Fruit fly (Drosophila melanogaster): ENCODE measurements around the gene Kah.

Kah gene

dm6 chr3L:625899-626298, 36.8 kb upstream of the Kah start:
- TF ChIP-seq CG14655 (GFP tag; optimal IDR thresholded peaks at IDR 0.05): no peak
- TF ChIP-seq D1 (tag; optimal IDR thresholded peaks at IDR 0.05): no peak
- TF ChIP-seq CG32121 (GFP tag; IDR thresholded peaks at IDR 0.05): peak; percentile 59
- no peak for TF ChIP-seq CG17806 (tag; optimal IDR thresholded peaks at IDR 0.05)
- TF ChIP-seq CG12605 (GFP tag; IDR thresholded peaks at IDR 0.05): 0 out of 2 replicates have a peak, but pooled peaks have one; percentile 46
- TF ChIP-seq fd96Ca (GFP tag; IDR thresholded peaks at IDR 0.05): 0 out of 3 replicates have a peak, but pooled peaks have one; percentile 9
- peak; percentile 59 for TF ChIP-seq Ets98B (GFP tag; IDR thresholded peaks at IDR 0.05)

dm6 chr3L:624203-624914, 35.3 kb upstream of the Kah start:
- TF ChIP-seq EcR (GFP tag; optimal IDR thresholded peaks at IDR 0.05) (no peak), fd96Ca (GFP tag; IDR thresholded peaks at IDR 0.05) (0 out of 3 replicates have a peak, but pooled peaks have one; percentile 21)

- TF ChIP-seq Snoo (tag; optimal IDR thresholded peaks at IDR 0.05): no peak
- peak; percentile 28 for TF ChIP-seq CG34367 (tag; optimal IDR thresholded peaks at IDR 0.05)
- TF ChIP-seq CG17806 (tag; optimal IDR thresholded peaks at IDR 0.05): peak; percentile 59
- TF ChIP-seq D1 (tag; optimal IDR thresholded peaks at IDR 0.05): no peak
- peak; percentile 60 for TF ChIP-seq Ets98B (GFP tag; IDR thresholded peaks at IDR 0.05)
- TF ChIP-seq fd96Ca (GFP tag; IDR thresholded peaks at IDR 0.05): peak; percentile 62; the same call in 1 of the 3 replicates
- peak; percentile 48 for TF ChIP-seq CG8159 (tag; optimal IDR thresholded peaks at IDR 0.05)
- TF ChIP-seq CG12605 (GFP tag; IDR thresholded peaks at IDR 0.05): no peak
- TF ChIP-seq CG9948 (tag; optimal IDR thresholded peaks at IDR 0.05): peak; percentile 60
- TF ChIP-seq CG4496 (GFP tag; IDR thresholded peaks at IDR 0.05): peak; percentile 80; the same call in 2 of the 3 replicates
- peak; percentile 43 for TF ChIP-seq CG15710 (tag; optimal IDR thresholded peaks at IDR 0.05)
- TF ChIP-seq gl (tag; optimal IDR thresholded peaks at IDR 0.05): no peak
- no peak for TF ChIP-seq CG13204 (GFP tag; optimal IDR thresholded peaks at IDR 0.05)
- TF ChIP-seq rn (GFP tag; IDR thresholded peaks at IDR 0.05): 0 out of 2 replicates have a peak, but pooled peaks have one; percentile 25
- peak; percentile 61 for TF ChIP-seq Pif1A (GFP tag; optimal IDR thresholded peaks at IDR 0.05)
- TF ChIP-seq CG32121 (GFP tag; IDR thresholded peaks at IDR 0.05): peak; percentile 71
- TF ChIP-seq CG10348 (GFP tag; IDR thresholded peaks at IDR 0.05): no peak
- TF ChIP-seq EcR (GFP tag; optimal IDR thresholded peaks at IDR 0.05): no peak
- TF ChIP-seq CG14655 (GFP tag; optimal IDR thresholded peaks at IDR 0.05): peak; percentile 63
- peak; percentile 15 for TF ChIP-seq Pif1B (GFP tag; optimal IDR thresholded peaks at IDR 0.05)
- peak; percentile 50 for TF ChIP-seq CG8301 (tag; optimal IDR thresholded peaks at IDR 0.05)
These were observed 34.5 kb upstream of the Kah start for dm6 chr3L:623556-623955.

- TF ChIP-seq rn (GFP tag; IDR thresholded peaks at IDR 0.05): no peak
- peak; percentile 73 for TF ChIP-seq CG8301 (tag; optimal IDR thresholded peaks at IDR 0.05)
- TF ChIP-seq CG14655 (GFP tag; optimal IDR thresholded peaks at IDR 0.05): peak; percentile 88
- TF ChIP-seq CG8159 (tag; optimal IDR thresholded peaks at IDR 0.05): peak; percentile 93
- peak; percentile 64 for TF ChIP-seq gl (tag; optimal IDR thresholded peaks at IDR 0.05)
- TF ChIP-seq CG9948 (tag; optimal IDR thresholded peaks at IDR 0.05): peak; percentile 94
- peak; percentile 83 for TF ChIP-seq D1 (tag; optimal IDR thresholded peaks at IDR 0.05)
- peak; percentile 84 for TF ChIP-seq CG34367 (tag; optimal IDR thresholded peaks at IDR 0.05)
- TF ChIP-seq CG13204 (GFP tag; optimal IDR thresholded peaks at IDR 0.05): peak; percentile 25
- peak; percentile 55 for TF ChIP-seq Snoo (tag; optimal IDR thresholded peaks at IDR 0.05)
- TF ChIP-seq Ets98B (GFP tag; IDR thresholded peaks at IDR 0.05): no peak
- TF ChIP-seq CG12605 (GFP tag; IDR thresholded peaks at IDR 0.05): no peak
- TF ChIP-seq Pif1B (GFP tag; optimal IDR thresholded peaks at IDR 0.05): peak; percentile 63
- TF ChIP-seq CG17806 (tag; optimal IDR thresholded peaks at IDR 0.05): peak; percentile 90
- TF ChIP-seq CG10348 (GFP tag; IDR thresholded peaks at IDR 0.05): no peak
- TF ChIP-seq EcR (GFP tag; optimal IDR thresholded peaks at IDR 0.05): no peak
- TF ChIP-seq CG32121 (GFP tag; IDR thresholded peaks at IDR 0.05): no peak
- TF ChIP-seq CG15710 (tag; optimal IDR thresholded peaks at IDR 0.05): peak; percentile 87
- TF ChIP-seq CG4496 (GFP tag; IDR thresholded peaks at IDR 0.05): peak; percentile 42; the same call in 1 of the 3 replicates
- peak; percentile 67 for TF ChIP-seq Pif1A (GFP tag; optimal IDR thresholded peaks at IDR 0.05)
- no peak for TF ChIP-seq fd96Ca (GFP tag; IDR thresholded peaks at IDR 0.05)
These were observed 33.3 kb upstream of the Kah start for dm6 chr3L:622357-622834.

- TF ChIP-seq EcR (GFP tag; optimal IDR thresholded peaks at IDR 0.05) (peak; percentile 46), Snoo (tag; optimal IDR thresholded peaks at IDR 0.05) (peak; percentile 90), Pif1B (GFP tag; optimal IDR thresholded peaks at IDR 0.05) (peak; percentile 95), Ets98B (GFP tag; IDR thresholded peaks at IDR 0.05) (peak; percentile 71), CG8159 (tag; optimal IDR thresholded peaks at IDR 0.05) (peak; percentile 96), CG32121 (GFP tag; IDR thresholded peaks at IDR 0.05) (peak; percentile 36; the same call in 1 of the 2 replicates), CG9948 (tag; optimal IDR thresholded peaks at IDR 0.05) (peak; percentile 94), CG8301 (tag; optimal IDR thresholded peaks at IDR 0.05) (peak; percentile 92), CG4496 (GFP tag; IDR thresholded peaks at IDR 0.05) (peak; percentile 89), CG10348 (GFP tag; IDR thresholded peaks at IDR 0.05) (no peak), CG12605 (GFP tag; IDR thresholded peaks at IDR 0.05) (peak; percentile 76), D1 (tag; optimal IDR thresholded peaks at IDR 0.05) (peak; percentile 90), CG34367 (tag; optimal IDR thresholded peaks at IDR 0.05) (peak; percentile 95), CG15710 (tag; optimal IDR thresholded peaks at IDR 0.05) (peak; percentile 95), CG17806 (tag; optimal IDR thresholded peaks at IDR 0.05) (peak; percentile 96), Pif1A (GFP tag; optimal IDR thresholded peaks at IDR 0.05) (peak; percentile 93), CG13204 (GFP tag; optimal IDR thresholded peaks at IDR 0.05) (peak; percentile 85), CG14655 (GFP tag; optimal IDR thresholded peaks at IDR 0.05) (peak; percentile 94), fd96Ca (GFP tag; IDR thresholded peaks at IDR 0.05) (peak; percentile 81), rn (GFP tag; IDR thresholded peaks at IDR 0.05) (peak; percentile 65), gl (tag; optimal IDR thresholded peaks at IDR 0.05) (peak; percentile 88)
These were observed 32.3 kb upstream of the Kah start for dm6 chr3L:621097-621967.
